Fruit fly (Drosophila melanogaster) ovary, adult (tissue): Measurements from ENCODE around the gene Sodh1.

Source experiments
- CG17801 ChIP-seq: fragments of 200-800 bp; optimal IDR thresholded peaks from 2 replicates; lab custom pipeline; 2019; ENCODE audit warnings: missing biosample characterization, mild to moderate bottlenecking, missing genetic modification characterization, moderate library complexity; ENCODE audit not compliant: partially characterized antibody

The Sodh1 gene

DNA sequence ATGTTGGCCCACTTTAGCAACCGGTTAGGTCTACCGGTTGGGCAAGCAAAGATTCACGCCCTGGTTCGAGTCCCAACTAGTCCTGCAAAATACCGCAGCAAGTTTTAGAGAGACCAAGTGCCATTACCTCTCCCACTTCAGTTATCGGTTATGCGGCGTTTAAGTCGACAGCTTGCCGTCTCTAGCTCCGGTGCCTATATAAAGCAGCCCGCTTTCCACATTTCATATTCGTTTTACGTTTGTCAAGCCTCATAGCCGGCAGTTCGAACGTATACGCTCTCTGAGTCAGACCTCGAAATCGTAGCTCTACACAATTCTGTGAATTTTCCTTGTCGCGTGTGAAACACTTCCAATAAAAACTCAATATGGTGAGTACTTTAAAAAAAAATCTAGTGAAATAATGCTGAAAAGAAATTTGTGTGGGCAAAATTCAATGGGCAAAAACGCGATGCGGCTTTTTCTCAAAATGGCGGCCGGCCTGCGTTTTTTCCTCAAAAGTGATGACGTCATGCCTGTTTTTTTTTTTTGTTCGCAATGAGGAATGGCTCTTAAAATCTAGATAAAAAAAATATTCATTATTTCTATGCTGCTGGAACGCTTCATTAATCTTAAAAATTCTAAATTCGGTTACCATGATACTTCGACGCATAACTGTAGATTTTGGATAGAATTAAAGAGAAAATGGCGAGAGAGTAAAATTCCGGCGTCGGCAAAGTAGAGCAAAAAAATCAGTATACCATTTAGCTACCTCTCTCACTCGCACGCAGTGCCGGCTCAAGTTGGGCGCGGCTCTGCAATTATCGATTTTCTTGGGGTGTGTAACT lies 34.5 kb downstream of the Sodh1 start, which contains the start of gene alphaTub84B:
Gene alphaTub84B, plus strand, starts transcription at position 223 of the 824 bp plus-strand sequence.
- TF ChIP-seq CG17801 (GFP tag; lab: Kevin White, UChicago) = peak; percentile 61

DNA sequence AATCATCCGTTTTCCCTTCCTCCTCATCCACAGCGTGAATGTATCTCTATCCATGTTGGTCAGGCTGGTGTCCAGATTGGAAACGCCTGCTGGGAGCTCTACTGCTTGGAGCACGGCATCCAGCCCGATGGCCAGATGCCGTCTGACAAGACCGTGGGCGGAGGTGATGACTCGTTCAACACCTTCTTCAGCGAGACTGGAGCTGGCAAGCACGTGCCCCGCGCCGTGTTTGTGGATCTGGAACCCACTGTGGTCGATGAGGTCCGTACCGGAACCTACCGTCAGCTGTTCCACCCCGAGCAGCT lies 35.0 kb downstream of the Sodh1 start:
- TF ChIP-seq CG17801 (GFP tag; lab: Kevin White, UChicago) = no peak

DNA sequence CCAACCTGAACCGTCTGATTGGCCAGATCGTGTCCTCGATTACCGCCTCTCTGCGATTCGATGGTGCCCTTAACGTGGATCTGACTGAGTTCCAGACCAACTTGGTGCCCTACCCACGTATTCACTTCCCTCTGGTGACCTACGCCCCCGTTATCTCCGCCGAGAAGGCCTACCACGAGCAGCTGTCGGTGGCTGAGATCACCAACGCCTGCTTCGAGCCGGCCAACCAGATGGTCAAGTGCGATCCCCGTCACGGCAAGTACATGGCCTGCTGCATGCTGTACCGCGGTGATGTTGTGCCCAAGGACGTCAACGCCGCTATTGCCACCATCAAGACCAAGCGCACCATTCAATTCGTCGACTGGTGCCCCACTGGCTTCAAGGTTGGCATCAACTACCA lies 35.8 kb downstream of the Sodh1 start:
- TF ChIP-seq CG17801 (GFP tag; lab: Kevin White, UChicago) = no peak

DNA sequence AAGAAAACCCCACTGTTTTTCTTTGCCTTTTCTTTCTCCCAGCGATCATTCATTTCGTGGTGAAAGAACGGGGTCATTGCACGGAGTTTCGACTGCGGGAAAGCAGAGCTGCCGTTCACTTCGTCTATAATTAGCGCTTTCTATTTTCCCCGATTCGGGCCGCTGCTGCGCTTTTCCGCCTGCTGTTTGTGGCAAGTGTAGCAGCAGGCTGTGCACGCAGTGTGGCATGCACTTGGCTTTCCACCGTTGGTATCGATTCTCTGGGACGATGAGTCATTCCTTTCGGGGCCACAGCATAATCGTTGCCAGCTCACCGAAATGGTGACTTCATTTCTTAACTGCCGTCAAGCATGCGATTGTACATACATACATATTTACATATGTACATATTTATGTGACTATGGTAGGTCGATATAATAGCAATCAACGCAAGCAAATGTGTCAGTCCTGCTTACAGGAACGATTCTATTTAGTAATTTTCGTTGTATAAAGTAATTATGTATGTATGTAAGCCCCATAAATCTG lies 36.8 kb downstream of the Sodh1 start:
- TF ChIP-seq CG17801 (GFP tag; lab: Kevin White, UChicago) = no peak

DNA sequence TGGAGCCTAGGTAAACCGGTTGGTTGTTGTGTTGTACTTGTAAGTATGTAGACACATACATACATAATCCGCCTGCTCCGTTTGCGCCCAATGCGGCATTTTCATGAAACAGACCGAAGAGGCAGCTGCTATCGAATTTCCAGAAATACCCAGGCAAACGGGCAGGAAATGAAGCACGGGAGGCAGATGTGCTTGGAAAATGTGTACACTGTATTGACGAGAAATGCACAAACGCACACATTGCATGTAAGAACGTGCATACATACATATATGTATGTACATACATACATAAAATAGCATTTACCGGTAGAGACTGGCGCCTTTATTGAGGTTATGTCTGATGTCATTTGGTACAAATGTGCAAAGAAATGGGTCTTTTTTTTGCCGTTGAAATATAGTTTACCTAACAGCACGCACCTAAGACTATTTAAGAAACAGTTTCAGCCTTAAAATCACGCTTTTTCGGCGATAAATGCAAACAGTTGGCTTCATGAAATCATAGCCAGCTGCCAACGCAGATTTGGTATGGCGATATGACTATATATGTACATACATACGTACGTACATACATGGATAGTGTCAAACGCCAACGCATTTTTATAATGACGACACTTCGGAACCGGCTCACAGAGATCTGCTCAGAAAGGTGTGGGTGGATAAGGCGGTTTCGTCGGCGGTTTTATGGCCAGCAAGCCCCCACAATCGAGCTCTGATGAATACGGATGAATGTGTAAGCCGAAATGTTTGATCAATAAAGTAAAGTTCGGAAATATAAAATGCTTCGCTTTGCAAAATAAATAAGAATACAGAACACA lies 37.6 kb downstream of the Sodh1 start:
- TF ChIP-seq CG17801 (GFP tag; lab: Kevin White, UChicago) = no peak

DNA sequence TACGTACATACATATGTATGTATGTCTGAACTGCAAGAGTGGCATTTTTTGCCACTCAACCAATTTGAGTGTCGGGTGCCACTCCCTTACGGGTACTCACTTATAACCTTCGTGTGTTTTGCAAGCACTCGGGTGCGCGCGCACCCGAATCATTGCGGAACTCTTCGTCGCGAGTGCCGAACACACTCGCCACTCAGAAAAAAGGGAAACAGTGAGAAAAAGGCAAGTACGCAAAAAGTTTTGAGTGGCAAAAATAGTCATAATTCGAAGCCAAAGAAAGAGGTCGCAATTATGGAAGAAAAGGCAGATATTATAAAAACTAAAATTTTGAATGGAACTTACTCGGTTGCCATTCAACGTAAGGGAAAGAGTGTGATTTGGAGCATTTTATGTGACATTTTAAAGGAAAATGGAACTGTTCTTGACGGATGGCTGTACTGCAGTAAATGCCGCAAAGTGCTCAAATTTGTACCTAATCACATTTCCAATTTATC lies 38.2 kb downstream of the Sodh1 start:
- no peak for TF ChIP-seq CG17801 (GFP tag; lab: Kevin White, UChicago)

DNA sequence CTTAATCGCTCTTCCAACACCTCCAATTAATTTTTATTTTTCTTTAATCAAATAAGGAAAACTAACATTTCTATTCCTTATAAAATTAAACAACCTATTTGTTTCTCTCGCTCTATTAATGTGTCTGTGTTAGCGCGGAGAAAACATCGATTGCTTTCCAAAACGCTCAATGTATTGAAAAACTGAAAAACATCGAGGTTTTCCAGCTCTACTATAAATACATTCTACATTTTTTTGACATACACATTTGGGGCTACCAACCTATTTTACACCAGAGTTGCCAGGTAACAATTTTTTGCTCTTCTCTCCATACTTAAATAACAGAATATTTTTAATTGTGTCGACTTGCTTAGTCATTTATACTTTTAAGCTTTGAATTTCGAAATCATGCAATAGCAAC lies 39.8 kb downstream of the Sodh1 start:
- TF ChIP-seq CG17801 (GFP tag; lab: Kevin White, UChicago) = no peak

DNA sequence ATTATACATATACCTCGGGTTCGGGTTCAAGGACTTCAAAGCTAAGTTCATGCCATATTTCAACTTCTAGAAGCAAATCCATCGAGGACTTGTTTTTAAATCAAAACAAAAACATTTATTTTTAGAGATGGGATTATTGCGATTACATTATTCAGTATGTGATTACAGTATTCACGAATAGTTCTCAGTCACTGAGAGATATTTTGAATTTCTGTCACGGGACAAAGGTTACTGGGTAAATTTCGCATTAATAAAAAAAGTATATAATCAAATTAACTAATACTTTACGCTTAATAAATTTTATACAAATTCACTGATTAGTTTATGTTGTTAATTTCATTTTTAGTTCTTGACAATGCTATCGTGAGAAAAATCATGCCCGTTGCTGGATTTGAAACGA lies 41.5 kb downstream of the Sodh1 start:
- peak; percentile 42 for TF ChIP-seq CG17801 (GFP tag; lab: Kevin White, UChicago)

DNA sequence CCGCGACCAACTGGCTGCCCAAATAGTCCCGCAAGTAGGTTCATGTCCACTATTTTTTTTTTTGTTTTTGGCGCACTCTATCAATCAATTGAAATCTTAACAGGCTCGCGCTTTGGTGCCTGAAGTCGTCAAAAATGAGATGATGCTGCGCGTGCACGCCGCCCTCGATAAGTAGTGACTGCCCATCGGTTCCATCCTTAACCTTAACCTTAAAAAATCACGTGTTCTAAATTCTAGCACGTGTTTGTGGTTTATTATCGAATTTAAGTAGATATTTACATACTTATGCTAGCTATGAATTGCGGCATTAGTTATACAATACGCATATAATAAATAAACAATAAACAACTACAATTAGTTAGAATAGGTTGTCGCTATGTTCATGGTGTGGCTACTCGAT lies 42.2 kb downstream of the Sodh1 start:
- no peak for TF ChIP-seq CG17801 (GFP tag; lab: Kevin White, UChicago)

DNA sequence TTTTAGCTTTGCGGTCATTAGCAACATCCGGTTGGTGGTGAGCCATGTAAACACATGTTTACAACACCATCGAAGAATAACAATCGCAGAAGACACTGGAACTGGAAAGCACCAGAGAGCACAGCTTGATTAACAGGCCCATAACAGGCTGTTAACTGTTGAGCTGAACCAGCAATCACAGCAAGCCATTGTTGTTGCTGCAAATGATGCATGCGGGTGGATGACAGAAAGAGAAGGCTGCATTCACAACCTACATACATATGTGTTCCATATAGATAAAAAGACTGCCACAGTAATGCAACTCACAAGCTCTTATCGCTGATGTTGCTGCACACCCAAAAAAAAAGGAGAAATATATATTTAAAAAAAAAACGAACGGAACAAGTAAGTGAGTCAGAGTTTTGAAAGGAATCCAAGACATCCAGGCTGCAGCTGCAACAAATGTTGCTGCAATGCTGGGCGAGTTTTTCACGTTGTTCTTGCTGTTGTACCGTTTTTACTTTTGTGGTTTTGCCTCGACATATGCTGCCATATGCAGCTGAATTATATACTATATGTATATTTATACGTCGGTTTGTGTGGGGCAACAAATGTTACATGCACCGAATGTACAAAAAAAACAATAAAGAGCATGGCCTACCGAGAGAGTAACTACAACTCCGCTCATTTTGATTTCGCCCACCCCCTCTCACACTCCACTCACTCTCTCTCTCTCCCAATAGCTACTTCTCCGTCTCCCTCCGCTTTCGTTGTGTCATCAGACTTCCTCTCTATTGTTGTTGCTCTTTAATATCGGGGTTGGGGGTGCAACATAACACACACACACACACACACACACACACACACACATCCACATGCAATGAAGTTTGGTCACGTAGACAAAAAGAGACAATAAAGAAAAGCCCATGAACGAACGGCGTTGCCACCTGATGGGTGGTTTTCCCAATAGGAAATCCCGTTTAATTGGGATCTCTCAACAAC lies 51.0 kb downstream of the Sodh1 start:
- TF ChIP-seq CG17801 (GFP tag; lab: Kevin White, UChicago) = no peak
